Worm (Caenorhabditis elegans): ENCODE measurements around the gene nars-2.
A peak's percentile ranks its signal among the peaks of the same experiment; 100 is the strongest.

ce11 chrIII:11444796-11445386, 55.7 kb downstream of the nars-2 start:
- TF ChIP-seq ztf-11 (tag; optimal IDR thresholded peaks at IDR 0.05) (no peak), F13H6.1 (tag; optimal IDR thresholded peaks at IDR 0.05) (peak; percentile 42), lin-13 (GFP tag; optimal IDR thresholded peaks at IDR 0.05) (no peak), nhr-129 (tag; optimal IDR thresholded peaks at IDR 0.05) (no peak), lsy-2 (tag; optimal IDR thresholded peaks at IDR 0.05) (peak in 1 of 2 experiments; percentile 51), zag-1 (tag; optimal IDR thresholded peaks at IDR 0.05) (no peak), dmd-4 (tag; optimal IDR thresholded peaks at IDR 0.05) (no peak), lin-39 (tag; optimal IDR thresholded peaks at IDR 0.05) (no peak), fos-1 (tag; optimal IDR thresholded peaks at IDR 0.05) (peak; percentile 14), elt-3 (tag; optimal IDR thresholded peaks at IDR 0.05) (no peak)
